Worm (Caenorhabditis elegans) whole organism, midembryonic: ENCODE data around the gene sdpn-1.

ENCODE experiments used
- flt-1 ChIP-seq: fragments of 200-800 bp; sonication (Bioruptor generic); IDR thresholded peaks from 2 replicates; pipeline ENCODE4 v1.3.6; 2022; ENCODE audit warnings: missing genetic modification characterization, missing compliant biosample characterization
- tab-1 ChIP-seq: fragments of 200-800 bp; sonication (Bioruptor generic); IDR thresholded peaks from 2 replicates; pipeline ENCODE4 v1.3.6; 2022; ENCODE audit warnings: missing genetic modification characterization, missing compliant biosample characterization
- ztf-23 ChIP-seq: fragments of 200-800 bp; sonication (Bioruptor generic); IDR thresholded peaks from 2 replicates; pipeline ENCODE4 v1.3.6; 2022; ENCODE audit warnings: missing genetic modification reagents, missing genetic modification characterization, missing compliant biosample characterization

ce11 chrX:7997968-7998367 lies at the start of gene sdpn-1:
- no peak for TF ChIP-seq flt-1 (GFP tag; lab: Robert Waterston, UW)
- TF ChIP-seq ztf-23 (GFP tag; lab: Robert Waterston, UW): no peak
- TF ChIP-seq tab-1 (GFP tag; lab: Robert Waterston, UW): no peak
